Fruit fly (Drosophila melanogaster): ENCODE data around the gene CG7164.

- no peak for TF ChIP-seq CG10631 (GFP tag; optimal IDR thresholded peaks at IDR 0.05)
- TF ChIP-seq CG6808 (GFP tag; optimal IDR thresholded peaks at IDR 0.05): no peak
Measured at dm6 chr2L:7807563-7807962, 26.3 kb downstream of the CG7164 start.
